Worm (Caenorhabditis elegans): Measurements from ENCODE around the gene srbc-56.

DNA sequence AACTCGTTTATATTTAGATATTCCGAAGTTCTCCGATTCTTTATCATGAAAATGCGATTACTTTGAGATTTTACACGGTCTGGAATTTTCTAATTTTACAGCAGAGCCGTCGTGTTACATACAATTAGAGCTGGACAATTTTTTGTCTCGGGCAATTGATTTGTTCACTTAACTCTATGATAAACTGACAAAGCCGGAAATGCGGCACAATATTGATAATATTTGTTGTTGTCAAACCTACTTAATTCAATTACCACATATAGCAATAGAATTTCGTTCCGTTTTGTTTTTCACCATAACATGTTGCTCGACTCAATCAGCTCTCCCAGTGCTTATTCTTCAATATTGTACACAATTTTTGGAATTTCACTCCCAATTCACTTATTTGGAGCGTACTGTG, 31.6 kb upstream of the srbc-56 start, which contains the start of gene srh-299:
- no peak for TF ChIP-seq tbx-2 (tag; optimal IDR thresholded peaks at IDR 0.05)
- no peak for TF ChIP-seq ceh-82 (tag; optimal IDR thresholded peaks at IDR 0.05)
- TF ChIP-seq lin-15B (tag; optimal IDR thresholded peaks at IDR 0.05), result no peak
- TF ChIP-seq rnt-1 (tag; optimal IDR thresholded peaks at IDR 0.05), result no peak
- TF ChIP-seq hlh-17 (GFP tag; optimal IDR thresholded peaks at IDR 0.05; ENCODE audit: borderline replicate concordance), result no peak
- TF ChIP-seq fkh-10 (GFP tag; optimal IDR thresholded peaks at IDR 0.05), result no peak
- no peak for TF ChIP-seq lsy-2 (tag; optimal IDR thresholded peaks at IDR 0.05)
- no peak for TF ChIP-seq zip-4 (GFP tag; optimal IDR thresholded peaks at IDR 0.05)
- TF ChIP-seq pqm-1 (tag; optimal IDR thresholded peaks at IDR 0.05), result no peak
- TF ChIP-seq nhr-237 (tag; optimal IDR thresholded peaks at IDR 0.05), result no peak

Data from whole organism, L1 larva.